Fruit fly (Drosophila melanogaster): ENCODE results near the gene Trc8.
A peak's percentile ranks its signal among the peaks of the same experiment; 100 is the strongest.

Gene Trc8

dm6 chr3R:29470122-29470521 lies 33.5 kb downstream of the Trc8 start (continued):
- TF ChIP-seq CG10979 (tag; optimal IDR thresholded peaks at IDR 0.05) (no peak), corto (GFP tag; optimal IDR thresholded peaks at IDR 0.05) (no peak), disco-r (GFP tag; optimal IDR thresholded peaks at IDR 0.05) (no peak), CG15269 (tag; optimal IDR thresholded peaks at IDR 0.05) (peak; percentile 8), fru (optimal IDR thresholded peaks at IDR 0.05) (no peak), Eip74EF (GFP tag; optimal IDR thresholded peaks at IDR 0.05) (no peak), ase (GFP tag; IDR thresholded peaks at IDR 0.05) (no peak), CG7271 (tag; optimal IDR thresholded peaks at IDR 0.05) (no peak), Sox102F (GFP tag; optimal IDR thresholded peaks at IDR 0.05) (peak; percentile 19), insv (GFP tag; optimal IDR thresholded peaks at IDR 0.05) (no peak), sens (GFP tag) (peak; percentile 47), esg (GFP tag; conservative IDR thresholded peaks at IDR 0.05) (no peak), tgo (GFP tag; IDR thresholded peaks at IDR 0.05) (no peak), row (GFP tag; IDR thresholded peaks at IDR 0.05) (peak; percentile 42; the same call in 1 of the 3 replicates), jing (GFP tag; optimal IDR thresholded peaks at IDR 0.05) (peak; percentile 0), HHEX (GFP tag; optimal IDR thresholded peaks at IDR 0.05) (no peak), CG13424 (tag; optimal IDR thresholded peaks at IDR 0.05) (no peak), Atf-2 (GFP tag; optimal IDR thresholded peaks at IDR 0.05) (no peak), bigmax (GFP tag; optimal IDR thresholded peaks at IDR 0.05) (no peak), CG12391 (tag; optimal IDR thresholded peaks at IDR 0.05) (peak; percentile 4), CG4854 (GFP tag; optimal IDR thresholded peaks at IDR 0.05) (no peak), bsh (GFP tag; optimal IDR thresholded peaks at IDR 0.05) (peak in 1 of 2 experiments; percentile 41)

dm6 chr3R:29466759-29467158 lies 36.8 kb downstream of the Trc8 start:
- TF ChIP-seq Hey (tag; optimal IDR thresholded peaks at IDR 0.05) (peak; percentile 28), CG11560 (tag; IDR thresholded peaks at IDR 0.05) (no peak), CG30403 (GFP tag; optimal IDR thresholded peaks at IDR 0.05) (no peak), fd102C (GFP tag; optimal IDR thresholded peaks at IDR 0.05) (no peak), Med (GFP tag) (no peak), CG1792 (GFP tag; optimal IDR thresholded peaks at IDR 0.05) (no peak), nerfin-1 (tag; optimal IDR thresholded peaks at IDR 0.05) (peak; percentile 63), Ets65A (GFP tag) (peak; percentile 79), sqz (GFP tag; optimal IDR thresholded peaks at IDR 0.05) (peak; percentile 53), CG9876 (GFP tag; optimal IDR thresholded peaks at IDR 0.05) (no peak), fru (optimal IDR thresholded peaks at IDR 0.05) (no peak), Hr51 (GFP tag; optimal IDR thresholded peaks at IDR 0.05) (no peak), onecut (GFP tag; IDR thresholded peaks at IDR 0.05) (no peak), Dek (tag; optimal IDR thresholded peaks at IDR 0.05) (no peak), CG4360 (GFP tag; IDR thresholded peaks at IDR 0.05) (no peak), Oli (tag; optimal IDR thresholded peaks at IDR 0.05) (no peak), CG6854 (GFP tag; optimal IDR thresholded peaks at IDR 0.05) (no peak), Kr (GFP tag; optimal IDR thresholded peaks at IDR 0.05) (peak; percentile 4), CG4854 (GFP tag; optimal IDR thresholded peaks at IDR 0.05) (no peak)

dm6 chr3R:29461846-29462245 lies 41.8 kb downstream of the Trc8 start:
- TF ChIP-seq Antp (GFP tag; optimal IDR thresholded peaks at IDR 0.05): no peak
- TF ChIP-seq Sin3A (optimal IDR thresholded peaks at IDR 0.05): no peak
- no peak for TF ChIP-seq CG3065 (GFP tag; optimal IDR thresholded peaks at IDR 0.05)
- peak; percentile 42; the same call in 1 of the 2 replicates for TF ChIP-seq sisA (GFP tag; IDR thresholded peaks at IDR 0.05)
- TF ChIP-seq CG1024 (GFP tag; IDR thresholded peaks at IDR 0.05): peak; percentile 23; the same call in 1 of the 2 replicates
- no peak for TF ChIP-seq CG13775 (GFP tag; optimal IDR thresholded peaks at IDR 0.05)
- TF ChIP-seq klu (GFP tag; IDR thresholded peaks at IDR 0.05): no peak
- TF ChIP-seq HLH3B (GFP tag; IDR thresholded peaks at IDR 0.05): peak; percentile 31; the same call in 1 of the 2 replicates
- TF ChIP-seq pan (optimal IDR thresholded peaks at IDR 0.05): no peak
- peak in 1 of 2 experiments; percentile 16 for TF ChIP-seq pan (GFP tag; optimal IDR thresholded peaks at IDR 0.05 in 1 of 2, IDR thresholded peaks at IDR 0.05 in 1 of 2)
- no peak for TF ChIP-seq pnt (GFP tag; optimal IDR thresholded peaks at IDR 0.05)
- no peak for TF ChIP-seq CG5180 (GFP tag; optimal IDR thresholded peaks at IDR 0.05)
- no peak for TF ChIP-seq tio (GFP tag; optimal IDR thresholded peaks at IDR 0.05)
